Worm (Caenorhabditis elegans): ENCODE data around the gene K08D10.14.

ce11 chrIV:4144784-4145183, 10.0 kb upstream of the K08D10.14 start, which contains the start of gene R07C12.3:
- no peak for TF ChIP-seq ref-2 (tag; optimal IDR thresholded peaks at IDR 0.05)
- no peak for TF ChIP-seq ceh-9 (tag; optimal IDR thresholded peaks at IDR 0.05)
- TF ChIP-seq fkh-10 (GFP tag; optimal IDR thresholded peaks at IDR 0.05): no peak
- no peak for TF ChIP-seq tbx-2 (tag; optimal IDR thresholded peaks at IDR 0.05)

Measured in whole organism, late embryonic.